Worm (Caenorhabditis elegans): Measurements from ENCODE around the gene clec-215.

clec-215 gene

DNA sequence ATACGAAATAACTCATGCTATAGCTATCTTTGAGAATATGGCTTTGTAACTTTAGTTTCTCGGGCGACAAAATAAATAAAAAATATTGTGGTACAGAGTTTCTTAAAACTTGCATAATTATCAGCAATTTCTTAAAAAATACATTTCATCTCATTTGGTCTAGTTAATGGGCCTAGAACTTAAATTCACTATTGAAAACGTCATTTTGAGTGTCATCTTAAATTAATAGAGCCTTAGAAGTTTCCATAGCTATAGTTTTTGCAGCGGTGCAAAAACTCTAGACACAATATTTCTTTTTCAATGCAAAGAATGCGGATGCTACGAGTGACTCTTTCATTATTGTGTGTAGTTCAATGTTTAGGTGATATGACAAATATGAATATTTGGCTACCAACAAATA is at the start of gene clec-215:
TSS of gene clec-215 (plus strand) at position 301 of the 400 bp plus-strand sequence.
- TF ChIP-seq set-16 (GFP tag; IDR thresholded peaks at IDR 0.05) (no peak), D1046.2 (GFP tag; IDR thresholded peaks at IDR 0.05) (no peak), ZK337.2 (GFP tag; IDR thresholded peaks at IDR 0.05) (no peak), lin-15B (tag; optimal IDR thresholded peaks at IDR 0.05) (no peak), ceh-82 (tag; optimal IDR thresholded peaks at IDR 0.05) (no peak), egl-43 (GFP tag; IDR thresholded peaks at IDR 0.05) (no peak), T20F7.1 (GFP tag; optimal IDR thresholded peaks at IDR 0.05) (no peak), ceh-20 (GFP tag; IDR thresholded peaks at IDR 0.05) (no peak)

- TF ChIP-seq mep-1 (tag; optimal IDR thresholded peaks at IDR 0.05): no peak
- TF ChIP-seq Y75B8A.6 (GFP tag; IDR thresholded peaks at IDR 0.05): no peak
- no peak for TF ChIP-seq mes-2 (tag; optimal IDR thresholded peaks at IDR 0.05; ENCODE audit: poor library complexity, severe bottlenecking)
- no peak for TF ChIP-seq hlh-11 (tag; optimal IDR thresholded peaks at IDR 0.05)
- no peak for TF ChIP-seq dmd-9 (GFP tag; IDR thresholded peaks at IDR 0.05)
- no peak for TF ChIP-seq egl-43 (GFP tag; IDR thresholded peaks at IDR 0.05)
- no peak for TF ChIP-seq aly-2 (tag; optimal IDR thresholded peaks at IDR 0.05)
- TF ChIP-seq mdl-1 (tag; optimal IDR thresholded peaks at IDR 0.05): no peak
- TF ChIP-seq vab-7 (GFP tag; IDR thresholded peaks at IDR 0.05): no peak
- no peak for TF ChIP-seq zfp-3 (GFP tag; conservative IDR thresholded peaks at IDR 0.05)
- no peak for TF ChIP-seq duxl-1 (tag; optimal IDR thresholded peaks at IDR 0.05; ENCODE audit: poor library complexity)
- TF ChIP-seq ceh-82 (tag; optimal IDR thresholded peaks at IDR 0.05): no peak
- no peak for TF ChIP-seq skn-1 (tag; optimal IDR thresholded peaks at IDR 0.05)
- no peak for TF ChIP-seq ama-1 (optimal IDR thresholded peaks at IDR 0.05)
- TF ChIP-seq lir-3 (tag; optimal IDR thresholded peaks at IDR 0.05): no peak
- TF ChIP-seq nhr-11 (tag; optimal IDR thresholded peaks at IDR 0.05): no peak
- TF ChIP-seq Y5F2A.4 (GFP tag; optimal IDR thresholded peaks at IDR 0.05): no peak
- no peak for TF ChIP-seq nhr-102 (tag; optimal IDR thresholded peaks at IDR 0.05)
Measured at ce11 chrV:7562947-7563346, 49.2 kb upstream of the clec-215 start, which contains the start of gene F19F10.1. Gene F19F10.1, plus strand, starts transcription at chrV:7563247.

ce11 chrV:7570290-7570689 is 41.9 kb upstream of the clec-215 start, which contains the start of gene clec-212:
Gene clec-212, minus strand, starts transcription at chrV:7570390.
- no peak for TF ChIP-seq jun-1 (tag; optimal IDR thresholded peaks at IDR 0.05)
- TF ChIP-seq sdz-12 (GFP tag; optimal IDR thresholded peaks at IDR 0.05): no peak
- TF ChIP-seq nhr-48 (tag; optimal IDR thresholded peaks at IDR 0.05): no peak
- no peak for TF ChIP-seq cey-2 (tag; optimal IDR thresholded peaks at IDR 0.05; ENCODE audit: borderline replicate concordance, insufficient read depth)
- TF ChIP-seq F26F4.8 (GFP tag; conservative IDR thresholded peaks at IDR 0.05): no peak
- no peak for TF ChIP-seq lin-39 (tag; optimal IDR thresholded peaks at IDR 0.05)
- no peak for TF ChIP-seq mdl-1 (tag; optimal IDR thresholded peaks at IDR 0.05)
- TF ChIP-seq rbr-2 (tag; optimal IDR thresholded peaks at IDR 0.05): no peak
- no peak for TF ChIP-seq spr-1 (tag; optimal IDR thresholded peaks at IDR 0.05)
- no peak for TF ChIP-seq egl-27 (tag; optimal IDR thresholded peaks at IDR 0.05)
- no peak for TF ChIP-seq lin-15B (tag; optimal IDR thresholded peaks at IDR 0.05)
- no peak for TF ChIP-seq T26A8.4 (GFP tag; IDR thresholded peaks at IDR 0.05)
- TF ChIP-seq fos-1 (tag; optimal IDR thresholded peaks at IDR 0.05): no peak
- TF ChIP-seq nhr-6 (tag; optimal IDR thresholded peaks at IDR 0.05): no peak
- TF ChIP-seq mxl-3 (GFP tag; optimal IDR thresholded peaks at IDR 0.05): no peak
- no peak for TF ChIP-seq dpl-1 (GFP tag; optimal IDR thresholded peaks at IDR 0.05)
- no peak for TF ChIP-seq daf-19 (GFP tag; conservative IDR thresholded peaks at IDR 0.05)
- no peak for TF ChIP-seq nhr-11 (tag; optimal IDR thresholded peaks at IDR 0.05)
- no peak for TF ChIP-seq tra-1 (GFP tag; IDR thresholded peaks at IDR 0.05)
- TF ChIP-seq zip-2 (tag; optimal IDR thresholded peaks at IDR 0.05): no peak
